Worm (Caenorhabditis elegans): ENCODE measurements around the gene sra-1.

ce11 chrII:9521570-9521969 lies at the start of gene sra-1:
- no peak for TF ChIP-seq tbx-8 (GFP tag; optimal IDR thresholded peaks at IDR 0.05)
- no peak for TF ChIP-seq snpc-4 (tag; optimal IDR thresholded peaks at IDR 0.05)
- no peak for TF ChIP-seq lsy-2 (tag; optimal IDR thresholded peaks at IDR 0.05)
- TF ChIP-seq ceh-43 (GFP tag; optimal IDR thresholded peaks at IDR 0.05), result no peak
- TF ChIP-seq ces-1 (GFP tag; optimal IDR thresholded peaks at IDR 0.05), result no peak
- no peak for TF ChIP-seq unc-120 (tag; optimal IDR thresholded peaks at IDR 0.05; ENCODE audit: poor library complexity, severe bottlenecking)
- TF ChIP-seq lin-13 (tag; optimal IDR thresholded peaks at IDR 0.05), result no peak

All from whole organism, mixed stage, embryonic.